Worm (Caenorhabditis elegans) whole organism, L3 larva: ENCODE results near the gene Y54G2A.77.

Source experiments
- ama-1 ChIP-seq: fragments of 150-350 bp; optimal IDR thresholded peaks from 2 replicates; lab custom pipeline; 2018
- ceh-28 ChIP-seq: fragments of 150-350 bp; optimal IDR thresholded peaks from 2 replicates; lab custom pipeline; 2014; ENCODE audit warnings: missing biosample characterization, missing genetic modification reagents, missing genetic modification characterization
- ceh-82 ChIP-seq: fragments of 150-350 bp; optimal IDR thresholded peaks from 2 replicates; lab custom pipeline; 2014; ENCODE audit warnings: missing biosample characterization, missing genetic modification characterization
- ceh-9 ChIP-seq: sonication (generic microtip); optimal IDR thresholded peaks from 2 replicates; lab custom pipeline; 2018; ENCODE audit warnings: missing biosample characterization, missing genetic modification characterization
- egl-27 ChIP-seq: sonication (generic microtip); optimal IDR thresholded peaks from 4 replicates; lab custom pipeline; 2017; ENCODE audit warnings: missing biosample characterization, missing genetic modification reagents, missing genetic modification characterization
- egl-5 ChIP-seq: fragments of 150-350 bp; optimal IDR thresholded peaks from 2 replicates; lab custom pipeline; 2017; ENCODE audit warnings: missing biosample characterization, missing genetic modification reagents, missing genetic modification characterization, inconsistent platforms
- elt-1 ChIP-seq: fragments of 150-350 bp; optimal IDR thresholded peaks from 2 replicates; lab custom pipeline; 2014; ENCODE audit warnings: missing biosample characterization, missing genetic modification characterization
- elt-2 ChIP-seq: sonication (generic microtip); optimal IDR thresholded peaks from 2 replicates; lab custom pipeline; 2016; ENCODE audit warnings: missing genetic modification reagents, mild to moderate bottlenecking, missing genetic modification characterization, missing compliant biosample characterization
- elt-3 ChIP-seq, 3 experiments: fragments of 150-350 bp in 1 of 3; sonication (generic microtip) in 2 of 3; optimal IDR thresholded peaks; 2 replicates in 2 of 3; 4 replicates in 1 of 3; lab custom pipeline; 2014 to 2017; ENCODE audit warnings: missing biosample characterization in 3 of 3, missing genetic modification characterization in 3 of 3
- eor-1 ChIP-seq, 2 experiments: fragments of 150-350 bp; optimal IDR thresholded peaks; 2 replicates each; lab custom pipeline; 2014 to 2018; ENCODE audit warnings: missing biosample characterization in 2 of 2, missing genetic modification characterization in 2 of 2
- fkh-10 ChIP-seq: sonication (generic microtip); optimal IDR thresholded peaks from 2 replicates; lab custom pipeline; 2017; ENCODE audit warnings: missing biosample characterization, missing genetic modification reagents, missing genetic modification characterization
- fos-1 ChIP-seq: fragments of 150-350 bp; optimal IDR thresholded peaks from 2 replicates; lab custom pipeline; 2014; ENCODE audit warnings: missing biosample characterization, missing genetic modification characterization
- jun-1 ChIP-seq: fragments of 150-350 bp; optimal IDR thresholded peaks from 2 replicates; lab custom pipeline; 2014; ENCODE audit warnings: missing biosample characterization, missing genetic modification reagents, missing genetic modification characterization
- lin-15B ChIP-seq: fragments of 150-350 bp; optimal IDR thresholded peaks from 2 replicates; lab custom pipeline; 2014; ENCODE audit warnings: missing biosample characterization, missing genetic modification characterization
- lin-39 ChIP-seq: fragments of 150-350 bp; optimal IDR thresholded peaks from 2 replicates; lab custom pipeline; 2018; ENCODE audit warnings: missing biosample characterization, missing genetic modification reagents, missing genetic modification characterization
- lsy-12 ChIP-seq: sonication (generic microtip); optimal IDR thresholded peaks from 2 replicates; lab custom pipeline; 2016; ENCODE audit warnings: mild to moderate bottlenecking, missing genetic modification characterization, missing compliant biosample characterization
- mdl-1 ChIP-seq: fragments of 150-350 bp; optimal IDR thresholded peaks from 2 replicates; lab custom pipeline; 2014; ENCODE audit warnings: missing biosample characterization, missing genetic modification characterization
- mml-1 ChIP-seq: fragments of 150-350 bp; sonication (generic microtip); optimal IDR thresholded peaks from 3 replicates; lab custom pipeline; 2014; ENCODE audit warnings: missing biosample characterization, missing genetic modification characterization
- nhr-11 ChIP-seq: fragments of 150-350 bp; optimal IDR thresholded peaks from 2 replicates; lab custom pipeline; 2014; ENCODE audit warnings: missing biosample characterization, missing genetic modification characterization
- nhr-237 ChIP-seq: fragments of 150-350 bp; optimal IDR thresholded peaks from 2 replicates; lab custom pipeline; 2014; ENCODE audit warnings: missing biosample characterization, missing genetic modification characterization
- nhr-25 ChIP-seq: sonication (generic microtip); optimal IDR thresholded peaks from 2 replicates; lab custom pipeline; 2017; ENCODE audit warnings: missing biosample characterization, missing genetic modification characterization
- nhr-28 ChIP-seq: fragments of 150-350 bp; optimal IDR thresholded peaks from 2 replicates; lab custom pipeline; 2014; ENCODE audit warnings: missing biosample characterization, missing genetic modification characterization
- nhr-43 ChIP-seq: sonication (generic microtip); optimal IDR thresholded peaks from 2 replicates; lab custom pipeline; 2016; ENCODE audit warnings: mild to moderate bottlenecking, missing genetic modification characterization, missing compliant biosample characterization; ENCODE audit not compliant: poor library complexity, severe bottlenecking
- nhr-67 ChIP-seq: fragments of 150-350 bp; optimal IDR thresholded peaks from 2 replicates; lab custom pipeline; 2014; ENCODE audit warnings: missing biosample characterization, missing genetic modification characterization
- nhr-76 ChIP-seq: fragments of 150-350 bp; sonication (generic microtip); optimal IDR thresholded peaks from 5 replicates; lab custom pipeline; 2014; ENCODE audit warnings: missing biosample characterization, missing genetic modification characterization
- nhr-77 ChIP-seq: fragments of 150-350 bp; optimal IDR thresholded peaks from 2 replicates; lab custom pipeline; 2014; ENCODE audit warnings: missing biosample characterization, missing genetic modification characterization
- pha-4 ChIP-seq: fragments of 150-350 bp; optimal IDR thresholded peaks from 2 replicates; lab custom pipeline; 2014; ENCODE audit warnings: missing biosample characterization, missing genetic modification reagents, missing genetic modification characterization
- pqm-1 ChIP-seq: fragments of 150-350 bp; optimal IDR thresholded peaks from 2 replicates; lab custom pipeline; 2017; ENCODE audit warnings: missing biosample characterization, missing genetic modification characterization, inconsistent platforms
- sea-2 ChIP-seq: fragments of 150-350 bp; sonication (generic microtip); optimal IDR thresholded peaks from 4 replicates; lab custom pipeline; 2014; ENCODE audit warnings: missing biosample characterization, missing genetic modification reagents, missing genetic modification characterization
- skn-1 ChIP-seq: fragments of 150-350 bp; optimal IDR thresholded peaks from 2 replicates; lab custom pipeline; 2014; ENCODE audit warnings: missing biosample characterization, missing genetic modification characterization
- snpc-4 ChIP-seq: fragments of 150-350 bp; optimal IDR thresholded peaks from 2 replicates; lab custom pipeline; 2014; ENCODE audit warnings: missing biosample characterization, missing genetic modification characterization
- tbx-2 ChIP-seq: sonication (generic microtip); optimal IDR thresholded peaks from 2 replicates; lab custom pipeline; 2016; ENCODE audit warnings: mild to moderate bottlenecking, missing genetic modification characterization, missing compliant biosample characterization
- unc-39 ChIP-seq: sonication (generic microtip); optimal IDR thresholded peaks from 4 replicates; lab custom pipeline; 2017; ENCODE audit warnings: missing biosample characterization, missing genetic modification characterization
- ztf-4 ChIP-seq: fragments of 150-350 bp; optimal IDR thresholded peaks from 2 replicates; lab custom pipeline; 2014; ENCODE audit warnings: missing biosample characterization, missing genetic modification characterization

Y54G2A.77 gene

ce11 chrIV:2725784-2726183 is 36.7 kb upstream of the Y54G2A.77 start, which contains the start of gene ubxn-2 (continued):
- TF ChIP-seq lin-39 (peak; percentile 74), ztf-4 (tag; lab: Kevin White, UChicago) (no peak), jun-1 (tag; lab: Kevin White, UChicago) (peak; percentile 23), mdl-1 (no peak), eor-1 (tag; optimal IDR thresholded peaks at IDR 0.05; lab: Kevin White, UChicago) (no peak), elt-3 (tag; optimal IDR thresholded peaks at IDR 0.05; lab: Kevin White, UChicago) (no peak), lsy-12 (tag; lab: Kevin White, UChicago) (no peak), nhr-76 (tag; lab: Kevin White, UChicago) (no peak), fos-1 (tag; lab: Kevin White, UChicago) (no peak), ceh-9 (tag; lab: Kevin White, UChicago) (no peak), nhr-28 (tag; lab: Kevin White, UChicago) (no peak), ama-1 (lab: Kevin White, UChicago) (peak; percentile 35), elt-2 (peak; percentile 50), elt-1 (tag; lab: Kevin White, UChicago) (no peak), nhr-11 (tag; lab: Kevin White, UChicago) (no peak), pqm-1 (tag; lab: Kevin White, UChicago) (peak; percentile 30), nhr-43 (peak; percentile 66), nhr-237 (tag; lab: Kevin White, UChicago) (no peak), nhr-77 (tag; lab: Kevin White, UChicago) (no peak), sea-2 (GFP tag; lab: Kevin White, UChicago) (no peak)
- TF ChIP-seq, all 47 proteins: peak for 19

- TF ChIP-seq elt-2 (peak; percentile 19), nhr-77 (tag; lab: Kevin White, UChicago) (no peak), nhr-237 (tag; lab: Kevin White, UChicago) (no peak), lin-39 (no peak), egl-5 (tag; lab: Kevin White, UChicago) (no peak)
These were observed 32.5 kb upstream of the Y54G2A.77 start, which contains the start of gene Y94H6A.2 for ce11 chrIV:2729957-2730356. Y94H6A.2 (plus strand) TSS chrIV:2730292.

- TF ChIP-seq pha-4 (no peak), nhr-11 (tag; lab: Kevin White, UChicago) (peak; percentile 32), eor-1 (tag; optimal IDR thresholded peaks at IDR 0.05; lab: Kevin White, UChicago) (no peak)
These were observed 27.8 kb upstream of the Y54G2A.77 start for ce11 chrIV:2734675-2735074.

- TF ChIP-seq ceh-28 (tag; lab: Kevin White, UChicago) (peak; percentile 54), elt-3 (tag; optimal IDR thresholded peaks at IDR 0.05; lab: Kevin White, UChicago) (no peak)
These were observed 25.9 kb upstream of the Y54G2A.77 start for ce11 chrIV:2736575-2736974.

- TF ChIP-seq lin-15B (tag; lab: Kevin White, UChicago): no peak
- no peak for TF ChIP-seq egl-27
- TF ChIP-seq skn-1 (tag; lab: Kevin White, UChicago): no peak
- TF ChIP-seq nhr-67: no peak
- TF ChIP-seq unc-39 (tag; lab: Kevin White, UChicago): no peak
- no peak for TF ChIP-seq nhr-43
- no peak for TF ChIP-seq lsy-12 (tag; lab: Kevin White, UChicago)
- no peak for TF ChIP-seq nhr-25
- no peak for TF ChIP-seq pqm-1 (tag; lab: Kevin White, UChicago)
- TF ChIP-seq jun-1 (tag; lab: Kevin White, UChicago): no peak
- no peak for TF ChIP-seq eor-1 (tag; optimal IDR thresholded peaks at IDR 0.05; lab: Kevin White, UChicago)
- no peak for TF ChIP-seq fkh-10 (GFP tag; lab: Kevin White, UChicago)
- TF ChIP-seq ceh-82 (tag; lab: Kevin White, UChicago): no peak
- TF ChIP-seq snpc-4 (tag; lab: Kevin White, UChicago): no peak
- TF ChIP-seq mml-1: no peak
- TF ChIP-seq tbx-2 (tag; lab: Kevin White, UChicago): no peak
These were observed 24.0 kb upstream of the Y54G2A.77 start for ce11 chrIV:2738466-2738865.
